Worm (Caenorhabditis elegans): ENCODE data around the gene dnj-1.
"Not testable (repeated sequence)": the region's sequence is repeated elsewhere in the genome, so short reads cannot be mapped to it uniquely, and the experiment has no call there.

Gene dnj-1

DNA sequence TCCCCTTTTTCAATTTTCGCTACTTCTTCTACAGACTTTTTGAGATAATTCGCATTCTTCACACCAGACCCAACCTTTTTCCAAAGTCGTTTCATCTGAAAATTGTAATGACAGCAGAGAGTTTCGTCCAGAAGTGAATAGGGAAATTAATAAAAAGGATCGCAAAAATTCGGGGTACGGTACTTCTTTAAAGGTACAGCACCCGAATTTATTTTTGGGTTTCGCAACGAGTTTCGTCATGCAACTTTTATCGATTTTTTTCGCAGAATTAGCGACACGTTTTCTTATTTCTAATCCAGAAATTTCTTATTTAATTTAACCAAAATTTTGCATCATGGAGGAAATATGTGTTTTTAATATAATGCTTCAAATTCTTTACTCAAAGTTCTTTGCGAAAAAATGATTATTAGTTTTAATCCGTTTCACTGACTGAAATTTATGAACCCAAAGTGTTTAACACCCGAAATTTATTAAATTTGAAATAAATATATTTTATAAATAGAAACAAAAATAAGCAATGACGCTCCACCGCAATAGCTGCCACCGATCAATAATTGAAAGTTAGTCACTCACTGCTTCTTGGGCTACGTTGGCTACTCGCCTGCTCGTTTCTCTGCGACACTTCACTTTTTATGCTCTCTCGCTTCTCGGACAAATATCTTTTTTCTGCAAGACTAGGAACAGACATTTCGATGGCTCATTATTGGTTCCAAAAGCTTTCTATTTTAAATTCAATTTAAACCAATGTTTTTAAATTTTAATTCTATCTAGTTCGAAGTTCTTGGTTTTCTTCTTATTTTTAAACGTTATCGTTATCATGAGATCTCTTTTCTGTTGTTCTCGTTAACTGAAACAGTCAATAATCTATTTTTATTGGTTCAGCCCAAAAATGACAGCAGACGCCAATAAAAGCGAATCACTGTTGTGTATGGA, at the start of gene dnj-1, which contains the start of gene B0035.15:
Gene dnj-1, plus strand, starts transcription at position 883 of the 933 bp plus-strand sequence.
Gene B0035.15, minus strand, starts transcription at position 99 of the 933 bp plus-strand sequence.
- TF ChIP-seq T22C8.4 (GFP tag; IDR thresholded peaks at IDR 0.05) = peak; percentile 63
- TF ChIP-seq tab-1 (GFP tag; IDR thresholded peaks at IDR 0.05) = no peak

DNA sequence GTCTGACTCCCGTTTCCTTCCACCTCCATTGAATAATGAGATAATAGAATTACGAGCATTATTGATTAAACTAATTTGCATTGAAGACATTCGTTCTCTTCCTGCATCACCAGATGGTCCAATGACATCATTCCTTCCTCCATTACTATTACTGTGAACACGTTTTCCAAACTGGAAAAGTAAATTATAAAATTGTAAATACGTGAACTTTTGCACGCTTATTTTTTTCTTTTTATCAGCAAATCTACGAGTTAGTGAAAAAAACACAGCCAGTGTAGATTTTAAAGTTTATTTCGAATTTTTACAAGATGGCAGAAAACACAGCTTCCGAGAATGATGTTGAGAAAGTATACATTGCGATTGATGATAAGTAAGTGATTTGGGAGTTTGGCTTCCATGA, 45.1 kb upstream of the dnj-1 start, which contains the start of gene C05C12.1:
Gene C05C12.1, plus strand, starts transcription at position 301 of the 400 bp plus-strand sequence.
- TF ChIP-seq tab-1 (GFP tag; IDR thresholded peaks at IDR 0.05); klf-2 (GFP tag; conservative IDR thresholded peaks at IDR 0.05); med-1 (GFP tag; optimal IDR thresholded peaks at IDR 0.05; ENCODE audit: insufficient read depth): not testable (repeated sequence)

DNA sequence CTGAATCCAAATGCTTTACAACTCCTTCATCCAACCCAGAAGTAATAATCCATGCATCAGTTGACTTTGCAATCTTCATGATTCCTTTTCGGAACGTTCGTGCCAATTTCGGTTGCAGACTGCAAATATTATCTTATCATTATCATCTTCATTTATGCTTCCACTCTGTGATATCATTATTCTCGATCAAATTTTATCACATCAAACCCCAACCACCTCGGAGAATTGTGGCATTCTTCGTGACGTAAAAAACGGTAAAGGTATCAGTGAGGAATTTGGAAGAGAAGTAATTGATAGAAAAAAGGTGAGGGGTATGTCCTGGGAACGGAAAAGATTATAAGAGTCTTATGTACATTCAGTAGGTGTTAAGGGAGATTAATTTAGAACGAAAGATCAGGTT, 41.4 kb upstream of the dnj-1 start:
- TF ChIP-seq T22C8.4 (GFP tag; IDR thresholded peaks at IDR 0.05) = no peak
- TF ChIP-seq flt-1 (GFP tag; IDR thresholded peaks at IDR 0.05) = no peak
- TF ChIP-seq tab-1 (GFP tag; IDR thresholded peaks at IDR 0.05) = no peak
- TF ChIP-seq ref-1 (GFP tag; conservative IDR thresholded peaks at IDR 0.05) = no peak
- no peak for TF ChIP-seq ztf-29 (GFP tag; IDR thresholded peaks at IDR 0.05)
- TF ChIP-seq med-1 (GFP tag; optimal IDR thresholded peaks at IDR 0.05; ENCODE audit: insufficient read depth) = no peak
- TF ChIP-seq cog-1 (tag; optimal IDR thresholded peaks at IDR 0.05) = no peak

DNA sequence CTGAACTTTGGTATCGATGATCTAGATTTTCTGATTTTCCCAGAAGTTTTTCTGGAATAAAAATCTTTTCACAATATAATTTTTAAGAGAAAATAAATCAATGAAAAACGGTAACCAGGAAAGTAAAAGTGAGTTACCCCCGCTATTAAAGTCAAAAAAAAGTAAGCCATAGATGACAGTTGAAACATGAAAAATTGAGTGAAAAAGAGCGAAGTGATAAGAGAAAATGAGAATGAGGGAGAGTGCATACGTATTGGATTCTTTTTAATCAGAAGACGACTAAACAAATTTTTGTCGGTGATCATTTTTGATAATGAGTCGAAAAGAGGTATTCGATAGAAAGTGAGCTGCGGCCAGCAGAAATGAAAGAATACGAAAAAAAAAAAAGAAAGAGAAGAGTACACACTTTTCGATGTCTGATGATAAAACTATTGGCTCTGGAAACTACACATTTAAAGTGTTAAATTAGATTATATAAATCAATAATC, 39.3 kb upstream of the dnj-1 start, which contains the start of gene gtl-1:
Gene gtl-1, minus strand, starts transcription at position 51 of the 488 bp plus-strand sequence.
- TF ChIP-seq klf-2 (GFP tag; conservative IDR thresholded peaks at IDR 0.05) = no peak

DNA sequence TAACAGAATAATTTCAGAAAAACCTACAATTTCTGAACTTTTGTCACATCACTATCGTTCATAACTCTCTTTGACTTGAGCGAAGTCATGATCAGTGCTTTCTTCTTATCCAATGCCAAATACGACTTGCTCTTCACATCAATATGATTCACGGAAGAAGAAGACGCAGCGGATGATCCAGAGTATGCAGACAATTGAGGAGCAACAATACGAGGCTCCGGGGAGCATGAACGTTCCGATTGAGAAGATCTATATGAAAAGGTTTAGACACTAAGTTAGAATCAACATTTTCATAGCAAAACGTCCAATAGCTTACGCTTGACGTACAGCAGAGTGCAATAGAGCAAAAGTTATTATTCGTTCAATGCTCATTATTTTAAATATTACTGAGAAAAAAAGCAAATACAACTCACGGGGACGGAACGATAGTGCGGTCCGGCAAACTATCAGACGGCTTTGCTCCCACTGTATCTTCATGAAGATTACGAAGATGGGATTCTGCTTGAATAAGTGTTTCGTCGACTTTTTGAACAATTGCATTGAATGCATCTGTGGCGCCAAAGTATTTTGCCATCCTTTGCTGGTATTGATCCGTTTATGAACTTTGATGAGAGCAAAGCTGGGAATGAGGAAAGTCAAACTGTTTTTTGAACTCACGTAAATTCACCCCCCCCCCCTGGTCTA, 38.1 kb upstream of the dnj-1 start, which contains the start of gene C05C12.5:
Gene C05C12.5, minus strand, starts transcription at position 642 of the 684 bp plus-strand sequence.
- TF ChIP-seq cog-1 (tag; optimal IDR thresholded peaks at IDR 0.05) = no peak

DNA sequence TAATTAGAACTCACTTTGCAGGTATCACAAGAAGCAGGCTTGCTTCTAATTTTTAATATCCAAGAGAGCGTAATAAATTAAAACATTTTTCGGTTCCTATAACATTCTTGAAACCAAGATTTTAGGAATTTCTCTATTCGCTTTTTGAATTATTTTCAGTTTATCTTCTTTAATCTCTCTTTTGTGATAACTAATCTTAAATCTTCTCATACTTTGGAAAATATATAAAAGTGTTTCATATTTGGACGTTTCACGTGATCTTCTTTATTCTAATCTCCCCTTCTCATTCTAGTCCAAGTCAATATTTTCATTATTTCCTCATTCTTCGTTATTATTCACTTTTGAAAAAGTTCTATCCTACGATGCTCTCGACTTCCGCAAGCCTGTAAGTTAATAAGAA, 37.3 kb upstream of the dnj-1 start, which contains the start of gene F54D1.1:
Gene F54D1.1, plus strand, starts transcription at position 301 of the 400 bp plus-strand sequence.
- TF ChIP-seq ref-1 (GFP tag; conservative IDR thresholded peaks at IDR 0.05) (no peak), ztf-23 (GFP tag; IDR thresholded peaks at IDR 0.05) (no peak), tab-1 (GFP tag; IDR thresholded peaks at IDR 0.05) (no peak), ztf-29 (GFP tag; IDR thresholded peaks at IDR 0.05) (no peak), klf-2 (GFP tag; conservative IDR thresholded peaks at IDR 0.05) (no peak), T22C8.4 (GFP tag; IDR thresholded peaks at IDR 0.05) (no peak), flt-1 (GFP tag; IDR thresholded peaks at IDR 0.05) (no peak), med-1 (GFP tag; optimal IDR thresholded peaks at IDR 0.05; ENCODE audit: insufficient read depth) (no peak), cog-1 (tag; optimal IDR thresholded peaks at IDR 0.05) (no peak)

DNA sequence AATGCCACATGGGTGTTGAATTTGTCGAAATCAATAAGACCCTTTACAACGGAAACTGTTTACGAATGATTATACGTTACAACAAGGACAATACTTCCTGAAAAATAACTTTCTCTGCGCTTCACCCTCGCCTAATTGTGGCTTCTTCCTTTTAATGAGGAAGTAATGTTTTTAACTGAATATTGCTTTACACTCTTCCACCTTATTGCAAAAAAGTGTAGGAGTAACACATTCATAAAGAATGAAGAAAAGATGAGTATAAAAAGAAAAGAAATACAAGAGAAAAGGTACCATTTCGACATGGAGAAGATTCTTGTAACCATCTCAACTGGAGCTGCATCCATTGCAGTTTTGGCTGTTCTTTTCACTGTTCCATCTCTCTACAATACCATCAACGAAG, 35.7 kb upstream of the dnj-1 start, which contains the start of gene col-126:
Gene col-126, plus strand, starts transcription at position 301 of the 400 bp plus-strand sequence.
- not testable (repeated sequence) for TF ChIP-seq ztf-29 (GFP tag; IDR thresholded peaks at IDR 0.05); flt-1 (GFP tag; IDR thresholded peaks at IDR 0.05); med-1 (GFP tag; optimal IDR thresholded peaks at IDR 0.05; ENCODE audit: insufficient read depth)

DNA sequence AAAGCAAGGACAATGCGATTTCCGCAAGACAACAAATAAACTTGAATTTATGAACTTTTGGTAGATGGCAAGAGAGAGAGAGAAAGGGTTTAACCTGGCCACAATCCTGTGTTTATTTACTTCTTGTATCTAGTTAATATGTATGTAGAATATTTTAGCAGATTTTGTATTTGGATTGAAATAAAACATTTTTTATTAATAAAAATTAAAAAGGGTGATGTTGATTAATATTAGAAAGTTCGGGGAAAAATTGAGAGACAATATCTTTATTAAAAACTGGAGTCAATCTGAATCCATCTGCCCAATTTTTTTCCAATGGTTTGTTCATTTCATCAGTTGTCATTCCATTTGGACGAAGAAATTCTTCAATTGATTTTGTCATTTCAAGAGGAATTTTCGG, 32.7 kb upstream of the dnj-1 start, which contains the start of gene col-127:
Gene col-127, minus strand, starts transcription at position 101 of the 400 bp plus-strand sequence.
- TF ChIP-seq T22C8.4 (GFP tag; IDR thresholded peaks at IDR 0.05) (no peak), med-1 (GFP tag; optimal IDR thresholded peaks at IDR 0.05; ENCODE audit: insufficient read depth) (no peak), ref-1 (GFP tag; conservative IDR thresholded peaks at IDR 0.05) (no peak), ztf-23 (GFP tag; IDR thresholded peaks at IDR 0.05) (no peak), flt-1 (GFP tag; IDR thresholded peaks at IDR 0.05) (no peak), cog-1 (tag; optimal IDR thresholded peaks at IDR 0.05) (no peak), ztf-29 (GFP tag; IDR thresholded peaks at IDR 0.05) (no peak), tab-1 (GFP tag; IDR thresholded peaks at IDR 0.05) (no peak), klf-2 (GFP tag; conservative IDR thresholded peaks at IDR 0.05) (no peak)

DNA sequence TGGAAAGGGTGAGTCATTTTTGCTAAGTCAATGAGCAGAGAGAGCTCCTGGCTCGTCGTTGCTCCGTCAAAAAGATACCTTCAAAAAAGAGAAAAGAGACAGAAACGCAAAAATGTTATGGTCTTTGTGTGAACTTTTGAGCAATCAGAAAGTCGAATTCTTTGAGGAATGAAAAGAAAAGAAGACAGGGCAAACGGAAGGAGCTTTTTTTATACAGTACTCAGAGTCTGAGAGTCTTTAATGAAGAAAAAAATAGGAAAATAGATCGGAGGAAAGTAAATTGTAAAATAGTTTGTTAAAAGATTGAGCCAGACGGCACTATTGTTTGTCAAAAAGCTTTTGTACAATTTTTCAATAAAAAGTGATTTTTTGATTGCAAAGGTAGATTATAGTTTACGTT, 29.4 kb upstream of the dnj-1 start:
- TF ChIP-seq T22C8.4 (GFP tag; IDR thresholded peaks at IDR 0.05) = no peak
- no peak for TF ChIP-seq tab-1 (GFP tag; IDR thresholded peaks at IDR 0.05)
- no peak for TF ChIP-seq med-1 (GFP tag; optimal IDR thresholded peaks at IDR 0.05; ENCODE audit: insufficient read depth)

DNA sequence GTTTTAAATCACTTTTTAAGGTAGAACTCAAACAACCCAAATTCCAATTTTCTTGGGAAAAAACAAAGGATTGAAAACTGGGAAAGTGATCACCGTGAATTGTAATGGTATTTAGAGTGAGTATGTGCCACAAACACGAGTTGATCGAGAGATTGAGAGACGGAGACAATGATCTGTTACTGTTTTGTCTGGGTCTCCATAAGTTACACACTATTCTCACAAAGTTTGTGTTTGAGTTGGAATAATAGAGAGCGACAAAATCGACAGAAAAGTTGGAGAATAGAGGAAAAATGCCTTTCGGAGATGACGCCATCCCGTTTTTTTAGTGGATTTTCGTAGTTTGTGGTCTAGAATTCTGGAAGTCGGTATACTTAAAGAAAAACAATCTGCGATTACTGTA, 27.6 kb upstream of the dnj-1 start, which contains the start of gene nhr-7:
Gene nhr-7, minus strand, starts transcription at position 101 of the 400 bp plus-strand sequence.
- no peak for TF ChIP-seq ztf-29 (GFP tag; IDR thresholded peaks at IDR 0.05)
- TF ChIP-seq ref-1 (GFP tag; conservative IDR thresholded peaks at IDR 0.05) = no peak
- no peak for TF ChIP-seq tab-1 (GFP tag; IDR thresholded peaks at IDR 0.05)

All from whole organism, midembryonic.